Fruit fly (Drosophila melanogaster): ENCODE measurements around the gene EloA.

Gene EloA

DNA sequence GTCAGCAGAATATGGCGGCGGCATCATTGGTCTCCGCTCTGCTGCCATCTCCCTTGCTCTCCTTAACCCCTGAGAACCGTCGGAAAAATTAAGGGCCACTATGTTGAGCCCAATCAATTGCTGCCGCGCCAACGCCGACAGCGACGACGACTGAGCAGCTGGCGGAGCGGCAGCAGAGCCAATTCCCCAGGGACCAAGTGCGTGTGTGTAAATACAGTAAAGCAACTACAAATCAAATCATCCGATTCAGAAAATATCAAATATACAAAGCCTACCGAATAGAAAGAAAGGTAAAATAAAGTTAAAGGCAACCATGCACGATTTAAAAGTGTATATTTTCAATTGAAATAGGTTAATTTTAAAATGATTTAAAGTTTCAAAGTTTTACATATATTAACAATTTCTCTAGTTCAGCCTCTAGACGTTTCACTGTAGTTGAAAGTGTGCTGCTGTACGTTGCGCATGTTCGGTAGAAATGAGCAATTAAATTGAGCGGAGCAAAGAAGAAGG is 39.6 kb upstream of the EloA start (continued):
- TF ChIP-seq Asciz (GFP tag; optimal IDR thresholded peaks at IDR 0.05) (no peak), nmo (GFP tag; optimal IDR thresholded peaks at IDR 0.05) (peak; percentile 60), CG13424 (tag; optimal IDR thresholded peaks at IDR 0.05) (peak; percentile 65), Max (GFP tag; optimal IDR thresholded peaks at IDR 0.05) (peak; percentile 38), dysf (GFP tag; IDR thresholded peaks at IDR 0.05) (peak; percentile 73), BtbVII (GFP tag; optimal IDR thresholded peaks at IDR 0.05) (peak; percentile 50), CG9727 (GFP tag; optimal IDR thresholded peaks at IDR 0.05) (peak; percentile 74), CG12391 (tag; optimal IDR thresholded peaks at IDR 0.05) (peak; percentile 64), Nf-YB (GFP tag; optimal IDR thresholded peaks at IDR 0.05) (peak; percentile 95), CG3281 (GFP tag; optimal IDR thresholded peaks at IDR 0.05) (peak; percentile 74), CG7839 (tag; optimal IDR thresholded peaks at IDR 0.05) (peak; percentile 68), CG10209 (GFP tag; optimal IDR thresholded peaks at IDR 0.05) (peak; percentile 30), CG12744 (GFP tag; optimal IDR thresholded peaks at IDR 0.05) (no peak), CG10543 (GFP tag; optimal IDR thresholded peaks at IDR 0.05) (peak; percentile 43), CG3838 (GFP tag; optimal IDR thresholded peaks at IDR 0.05) (no peak), CG10366 (GFP tag; IDR thresholded peaks at IDR 0.05) (peak; percentile 15; the same call in 1 of the 2 replicates), az2 (GFP tag; optimal IDR thresholded peaks at IDR 0.05) (peak; percentile 22), CG13624 (GFP tag; optimal IDR thresholded peaks at IDR 0.05) (peak; percentile 42), grn (GFP tag; optimal IDR thresholded peaks at IDR 0.05) (no peak), zen (tag; optimal IDR thresholded peaks at IDR 0.05) (peak; percentile 22), CG12155 (GFP tag; optimal IDR thresholded peaks at IDR 0.05) (peak; percentile 41), unc-4 (GFP tag; IDR thresholded peaks at IDR 0.05; ENCODE audit: partially characterized antibody) (no peak), Pdp1 (GFP tag; optimal IDR thresholded peaks at IDR 0.05) (peak; percentile 40 to 52), Stat92E (GFP tag; optimal IDR thresholded peaks at IDR 0.05) (no peak), Mrtf (GFP tag; IDR thresholded peaks at IDR 0.05) (0 out of 3 replicates have a peak, but pooled peaks have one; percentile 8), zfh2 (GFP tag; optimal IDR thresholded peaks at IDR 0.05) (peak; percentile 22), CG1603 (tag; optimal IDR thresholded peaks at IDR 0.05) (peak; percentile 18), CG4360 (GFP tag; IDR thresholded peaks at IDR 0.05) (peak; percentile 21; the same call in 1 of the 2 replicates), CG11504 (tag; optimal IDR thresholded peaks at IDR 0.05) (peak; percentile 71), CG12299 (tag; optimal IDR thresholded peaks at IDR 0.05) (no peak), B-H2 (GFP tag; optimal IDR thresholded peaks at IDR 0.05) (peak; percentile 1), CG15011 (GFP tag; optimal IDR thresholded peaks at IDR 0.05) (peak; percentile 48), nom (GFP tag; optimal IDR thresholded peaks at IDR 0.05) (no peak), Chrac-16 (GFP tag; optimal IDR thresholded peaks at IDR 0.05) (peak; percentile 21), CG6854 (GFP tag; optimal IDR thresholded peaks at IDR 0.05) (peak; percentile 41), CG32532 (GFP tag; IDR thresholded peaks at IDR 0.05) (peak; percentile 58; the same call in 1 of the 2 replicates), chif (GFP tag; optimal IDR thresholded peaks at IDR 0.05) (peak; percentile 39 to 48), CG11247 (GFP tag; IDR thresholded peaks at IDR 0.05) (peak; percentile 20; the same call in 1 of the 2 replicates), lola (GFP tag; optimal IDR thresholded peaks at IDR 0.05) (peak in 1 of 3 experiments; percentile 50), dm (GFP tag; optimal IDR thresholded peaks at IDR 0.05) (no peak), croc (GFP tag; conservative IDR thresholded peaks at IDR 0.05) (no peak), otp (GFP tag; IDR thresholded peaks at IDR 0.05) (no peak), CG16779 (GFP tag; IDR thresholded peaks at IDR 0.05) (no peak), chinmo (GFP tag; IDR thresholded peaks at IDR 0.05; ENCODE audit: partially characterized antibody) (no peak), Vsx1 (GFP tag; optimal IDR thresholded peaks at IDR 0.05) (peak; percentile 6), Atf-2 (GFP tag; optimal IDR thresholded peaks at IDR 0.05) (peak; percentile 5), CG4282 (GFP tag; optimal IDR thresholded peaks at IDR 0.05) (no peak), gem (tag; optimal IDR thresholded peaks at IDR 0.05) (peak; percentile 79), gsb (GFP tag; IDR thresholded peaks at IDR 0.05) (no peak)
